Worm (Caenorhabditis elegans): Measurements from ENCODE around the gene F19G12.4.

Gene F19G12.4

ce11 chrX:1453770-1454169 is 36.7 kb downstream of the F19G12.4 start, which contains the start of gene cebp-1 (continued):
- no peak for TF ChIP-seq nhr-102 (tag; optimal IDR thresholded peaks at IDR 0.05)
- no peak for TF ChIP-seq F26F4.8 (GFP tag; conservative IDR thresholded peaks at IDR 0.05)
- TF ChIP-seq pqm-1 (tag; optimal IDR thresholded peaks at IDR 0.05) = peak; percentile 48
- TF ChIP-seq aha-1 (tag) = peak; percentile 4
- peak in 1 of 2 experiments; percentile 9 for TF ChIP-seq lsy-2 (tag; optimal IDR thresholded peaks at IDR 0.05)
- TF ChIP-seq pha-4 (GFP tag; IDR thresholded peaks at IDR 0.05) = 0 out of 2 replicates have a peak, but pooled peaks have one; percentile 10
- peak; percentile 67 for TF ChIP-seq pha-4 (tag; optimal IDR thresholded peaks at IDR 0.05)
- TF ChIP-seq nhr-10 (tag; optimal IDR thresholded peaks at IDR 0.05) = no peak

- TF ChIP-seq Y48G9A.11 (GFP tag; IDR thresholded peaks at IDR 0.05) (no peak), dve-1 (tag; optimal IDR thresholded peaks at IDR 0.05; ENCODE audit: insufficient read depth) (peak; percentile 97), spr-3 (GFP tag; optimal IDR thresholded peaks at IDR 0.05) (peak; percentile 50), lin-38 (GFP tag; IDR thresholded peaks at IDR 0.05) (peak; percentile 66), mxl-3 (GFP tag; optimal IDR thresholded peaks at IDR 0.05) (peak; percentile 93), hif-1 (tag; optimal IDR thresholded peaks at IDR 0.05) (peak; percentile 27 to 89), mxl-2 (GFP tag; conservative IDR thresholded peaks at IDR 0.05) (peak; percentile 78; the same call in 1 of the 2 replicates), Y105C5A.15 (GFP tag; IDR thresholded peaks at IDR 0.05) (0 out of 2 replicates have a peak, but pooled peaks have one; percentile 45), nhr-237 (tag; optimal IDR thresholded peaks at IDR 0.05) (no peak), fkh-10 (GFP tag; optimal IDR thresholded peaks at IDR 0.05) (peak; percentile 45), ztf-11 (tag; optimal IDR thresholded peaks at IDR 0.05) (no peak), nhr-42 (GFP tag; IDR thresholded peaks at IDR 0.05) (no peak; the same call in 1 of the 2 replicates), hlh-30 (tag; optimal IDR thresholded peaks at IDR 0.05; ENCODE audit: insufficient read depth) (peak; percentile 96), ama-1 (optimal IDR thresholded peaks at IDR 0.05) (no peak), F49E8.2 (tag; optimal IDR thresholded peaks at IDR 0.05; ENCODE audit: borderline replicate concordance) (no peak), lin-13 (GFP tag; optimal IDR thresholded peaks at IDR 0.05) (peak; percentile 44), T26A8.4 (GFP tag; IDR thresholded peaks at IDR 0.05) (peak; percentile 88), dpl-1 (GFP tag; optimal IDR thresholded peaks at IDR 0.05) (peak; percentile 41), ceh-44 (GFP tag; IDR thresholded peaks at IDR 0.05) (no peak), F26F4.8 (GFP tag; conservative IDR thresholded peaks at IDR 0.05) (no peak), zip-2 (tag; optimal IDR thresholded peaks at IDR 0.05) (peak; percentile 99), mdt-29 (GFP tag; IDR thresholded peaks at IDR 0.05) (0 out of 2 replicates have a peak, but pooled peaks have one; percentile 27), nhr-77 (tag; optimal IDR thresholded peaks at IDR 0.05) (peak; percentile 91), lim-7 (GFP tag; IDR thresholded peaks at IDR 0.05) (no peak), aly-2 (tag; optimal IDR thresholded peaks at IDR 0.05) (no peak), zfp-3 (GFP tag; conservative IDR thresholded peaks at IDR 0.05) (0 out of 2 replicates have a peak, but pooled peaks have one; percentile 22), lir-3 (tag; optimal IDR thresholded peaks at IDR 0.05) (peak; percentile 10), lin-15B (tag; optimal IDR thresholded peaks at IDR 0.05) (no peak), ceh-62 (tag; optimal IDR thresholded peaks at IDR 0.05) (no peak), fos-1 (tag; optimal IDR thresholded peaks at IDR 0.05) (peak; percentile 100), php-3 (GFP tag; IDR thresholded peaks at IDR 0.05) (peak; percentile 77), daf-19 (GFP tag; conservative IDR thresholded peaks at IDR 0.05) (no peak), ZK546.5 (tag; optimal IDR thresholded peaks at IDR 0.05) (no peak), ztf-7 (tag; optimal IDR thresholded peaks at IDR 0.05) (peak; percentile 73), dmd-6 (GFP tag; IDR thresholded peaks at IDR 0.05) (peak; percentile 96), zip-11 (GFP tag; IDR thresholded peaks at IDR 0.05) (no peak), nhr-48 (tag; optimal IDR thresholded peaks at IDR 0.05) (peak; percentile 90), madf-5 (GFP tag; IDR thresholded peaks at IDR 0.05) (peak in 1 of 2 experiments; percentile 32; a peak in 1 of 4 replicates), dmd-8 (GFP tag; IDR thresholded peaks at IDR 0.05) (peak; percentile 61; the same call in 1 of the 2 replicates), lin-29 (GFP tag; IDR thresholded peaks at IDR 0.05) (peak; percentile 42; the same call in 1 of the 2 replicates), T20F7.1 (GFP tag; optimal IDR thresholded peaks at IDR 0.05) (peak; percentile 68), nhr-76 (tag; optimal IDR thresholded peaks at IDR 0.05) (no peak), tra-1 (GFP tag; IDR thresholded peaks at IDR 0.05) (peak; percentile 84)
Measured at ce11 chrX:1454385-1454784, 37.3 kb downstream of the F19G12.4 start.
